Worm (Caenorhabditis elegans): ENCODE data around the gene C42D4.13.

C42D4.13 gene

ce11 chrIV:7188528-7189422, 845 bp upstream of the C42D4.13 start, which contains the start of gene srlf-7 (continued):
- TF ChIP-seq nfya-2 (GFP tag; IDR thresholded peaks at IDR 0.05), result no peak
- no peak for TF ChIP-seq mxl-1 (tag; optimal IDR thresholded peaks at IDR 0.05)
- TF ChIP-seq K11D2.4 (GFP tag; IDR thresholded peaks at IDR 0.05), result no peak
- 0 out of 2 replicates have a peak, but pooled peaks have one; percentile 22 for TF ChIP-seq egl-44 (GFP tag; IDR thresholded peaks at IDR 0.05)
- no peak for TF ChIP-seq aptf-3 (GFP tag; IDR thresholded peaks at IDR 0.05)
- TF ChIP-seq athp-1 (tag; optimal IDR thresholded peaks at IDR 0.05), result no peak
- TF ChIP-seq efl-1 (GFP tag; optimal IDR thresholded peaks at IDR 0.05), result no peak
- peak; percentile 54; the same call in 1 of the 2 replicates for TF ChIP-seq dox-1 (GFP tag; IDR thresholded peaks at IDR 0.05)
- TF ChIP-seq attf-6 (GFP tag; IDR thresholded peaks at IDR 0.05), result no peak
- TF ChIP-seq C06A6.2 (GFP tag; conservative IDR thresholded peaks at IDR 0.05), result no peak
- TF ChIP-seq pha-4 (tag; optimal IDR thresholded peaks at IDR 0.05), result peak; percentile 80
- TF ChIP-seq hrde-1 (tag; optimal IDR thresholded peaks at IDR 0.05; ENCODE audit: borderline replicate concordance), result no peak
- TF ChIP-seq ekl-4 (GFP tag; IDR thresholded peaks at IDR 0.05), result no peak
- TF ChIP-seq him-1 (tag; optimal IDR thresholded peaks at IDR 0.05), result no peak
- no peak for TF ChIP-seq ztf-3 (GFP tag; optimal IDR thresholded peaks at IDR 0.05)
- TF ChIP-seq let-526 (GFP tag; IDR thresholded peaks at IDR 0.05), result no peak
- no peak for TF ChIP-seq fkh-3 (tag; optimal IDR thresholded peaks at IDR 0.05)
- TF ChIP-seq F57C9.4 (tag; optimal IDR thresholded peaks at IDR 0.05), result no peak
- TF ChIP-seq rcor-1 (GFP tag; IDR thresholded peaks at IDR 0.05), result no peak
- no peak for TF ChIP-seq nhr-27 (tag; optimal IDR thresholded peaks at IDR 0.05)
- no peak for TF ChIP-seq lag-1 (GFP tag; IDR thresholded peaks at IDR 0.05)
- TF ChIP-seq sea-2 (GFP tag; IDR thresholded peaks at IDR 0.05), result no peak
- TF ChIP-seq hlh-26 (GFP tag; conservative IDR thresholded peaks at IDR 0.05), result no peak
- TF ChIP-seq F49E8.2 (tag; optimal IDR thresholded peaks at IDR 0.05; ENCODE audit: insufficient read depth), result no peak
- TF ChIP-seq snpc-4 (GFP tag; optimal IDR thresholded peaks at IDR 0.05), result no peak
- TF ChIP-seq snpc-4 (tag; optimal IDR thresholded peaks at IDR 0.05), result peak in 2 of 4 experiments; percentile 4 to 8
- no peak for TF ChIP-seq sptf-2 (GFP tag; optimal IDR thresholded peaks at IDR 0.05)
- no peak for TF ChIP-seq aptf-2 (GFP tag; conservative IDR thresholded peaks at IDR 0.05)
- TF ChIP-seq ceh-79 (tag; optimal IDR thresholded peaks at IDR 0.05), result no peak
- TF ChIP-seq B0019.2 (GFP tag; conservative IDR thresholded peaks at IDR 0.05), result no peak
- no peak for TF ChIP-seq ztf-6 (GFP tag; IDR thresholded peaks at IDR 0.05)
- TF ChIP-seq attf-3 (GFP tag; conservative IDR thresholded peaks at IDR 0.05), result no peak
- TF ChIP-seq F10E7.11 (tag; optimal IDR thresholded peaks at IDR 0.05), result no peak
- peak; percentile 66 for TF ChIP-seq atf-7 (tag; optimal IDR thresholded peaks at IDR 0.05)
- no peak for TF ChIP-seq akir-1 (GFP tag; optimal IDR thresholded peaks at IDR 0.05)
- TF ChIP-seq let-607 (tag; optimal IDR thresholded peaks at IDR 0.05), result peak; percentile 27 to 65
- TF ChIP-seq ztf-25 (GFP tag; IDR thresholded peaks at IDR 0.05), result no peak
- no peak for TF ChIP-seq cebp-2 (GFP tag; IDR thresholded peaks at IDR 0.05)
- no peak for TF ChIP-seq egrh-3 (GFP tag; IDR thresholded peaks at IDR 0.05)
- no peak for TF ChIP-seq nhr-179 (tag; optimal IDR thresholded peaks at IDR 0.05)
- TF ChIP-seq F22D6.2 (tag; optimal IDR thresholded peaks at IDR 0.05), result no peak
- TF ChIP-seq ztf-18 (tag; optimal IDR thresholded peaks at IDR 0.05), result no peak
- no peak for TF ChIP-seq F39B2.1 (GFP tag; IDR thresholded peaks at IDR 0.05)
- no peak for TF ChIP-seq D2030.7 (GFP tag; IDR thresholded peaks at IDR 0.05)
- no peak for TF ChIP-seq Y53F4B.3 (GFP tag; IDR thresholded peaks at IDR 0.05)
- TF ChIP-seq tbp1 (GFP tag; optimal IDR thresholded peaks at IDR 0.05), result peak; percentile 53
- TF ChIP-seq dpff-1 (tag; optimal IDR thresholded peaks at IDR 0.05), result no peak
- no peak for TF ChIP-seq snpc-3.4 (tag; optimal IDR thresholded peaks at IDR 0.05)
